Fruit fly (Drosophila melanogaster) whole organism, pupa: Measurements from ENCODE around the gene CG44044.

ENCODE experiments used
- CG13204 ChIP-seq: fragments of 200-800 bp; sonication (Bioruptor generic); optimal IDR thresholded peaks from 2 replicates; lab custom pipeline; 2018; ENCODE audit warnings: missing biosample characterization, mild to moderate bottlenecking, missing genetic modification characterization, moderate library complexity
- CG8301 ChIP-seq: fragments of 200-800 bp; sonication (Bioruptor generic); optimal IDR thresholded peaks from 2 replicates; lab custom pipeline; 2018; ENCODE audit warnings: missing biosample characterization, mild to moderate bottlenecking, missing genetic modification characterization

- TF ChIP-seq CG13204 (no peak), CG8301 (peak; percentile 56)
Observed at dm6 chr3R:16337053-16337385, 15.4 kb downstream of the CG44044 start.
